Worm (Caenorhabditis elegans): ENCODE measurements around the gene hsp-12.2.

hsp-12.2 gene

ce11 chrIII:8137777-8138176 is at the start of gene hsp-12.2:
TSS of gene hsp-12.2 (plus strand) at chrIII:8138077.
- TF ChIP-seq ceh-16 (tag; optimal IDR thresholded peaks at IDR 0.05), result no peak
- no peak for TF ChIP-seq egl-27 (tag; optimal IDR thresholded peaks at IDR 0.05)
- TF ChIP-seq nhr-6 (tag; optimal IDR thresholded peaks at IDR 0.05), result no peak

- TF ChIP-seq ztf-1 (GFP tag; conservative IDR thresholded peaks at IDR 0.05) (no peak), mdl-1 (tag; optimal IDR thresholded peaks at IDR 0.05) (no peak), elt-1 (tag; optimal IDR thresholded peaks at IDR 0.05) (no peak), Y55F3AM.14 (GFP tag; optimal IDR thresholded peaks at IDR 0.05) (no peak), elt-3 (tag; optimal IDR thresholded peaks at IDR 0.05) (no peak), ama-1 (optimal IDR thresholded peaks at IDR 0.05) (no peak), nhr-23 (tag; optimal IDR thresholded peaks at IDR 0.05) (no peak), zag-1 (tag; optimal IDR thresholded peaks at IDR 0.05) (no peak), nhr-12 (tag; optimal IDR thresholded peaks at IDR 0.05) (no peak), ztf-4 (tag; optimal IDR thresholded peaks at IDR 0.05) (no peak)
Observed at ce11 chrIII:8088235-8088634, 49.6 kb upstream of the hsp-12.2 start, which contains the start of gene vms-1. TSS of gene vms-1 (plus strand) at chrIII:8088535.

DNA sequence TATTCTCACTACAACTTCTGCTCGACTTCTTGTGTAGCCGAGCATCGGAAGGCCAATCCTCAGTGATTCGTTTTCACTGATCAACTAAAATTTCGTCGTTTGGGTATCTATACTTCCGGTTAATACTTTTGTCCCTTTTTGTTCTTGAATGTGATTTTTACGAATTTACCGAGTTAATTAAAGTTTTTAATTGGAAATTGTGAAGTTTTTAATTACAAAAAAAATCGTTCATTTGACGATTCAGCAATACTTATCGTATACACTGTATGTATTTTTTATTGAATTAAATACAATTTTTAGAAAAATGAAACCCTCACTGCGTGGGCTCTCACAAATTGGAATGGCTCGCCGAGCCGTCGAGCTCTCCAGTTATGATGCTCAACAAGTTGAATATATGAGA is 46.5 kb upstream of the hsp-12.2 start, which contains the start of gene idi-1:
TSS of gene idi-1 (plus strand) at position 301 of the 400 bp plus-strand sequence.
- TF ChIP-seq F13H6.1 (tag; optimal IDR thresholded peaks at IDR 0.05), result no peak
- TF ChIP-seq gmeb-1 (tag; optimal IDR thresholded peaks at IDR 0.05), result no peak
- TF ChIP-seq fos-1 (tag; optimal IDR thresholded peaks at IDR 0.05), result no peak
- TF ChIP-seq R02D3.7 (tag; optimal IDR thresholded peaks at IDR 0.05), result no peak
- no peak for TF ChIP-seq lin-11 (tag; optimal IDR thresholded peaks at IDR 0.05)
- TF ChIP-seq nhr-25 (tag; optimal IDR thresholded peaks at IDR 0.05), result no peak
- TF ChIP-seq blmp-1 (tag; optimal IDR thresholded peaks at IDR 0.05; ENCODE audit: insufficient read depth), result no peak
- no peak for TF ChIP-seq lin-13 (GFP tag; optimal IDR thresholded peaks at IDR 0.05)
- TF ChIP-seq sma-3 (GFP tag; optimal IDR thresholded peaks at IDR 0.05), result no peak
- TF ChIP-seq nhr-23 (tag; optimal IDR thresholded peaks at IDR 0.05), result no peak
- no peak for TF ChIP-seq ceh-16 (tag; optimal IDR thresholded peaks at IDR 0.05)
- no peak for TF ChIP-seq nhr-6 (tag; optimal IDR thresholded peaks at IDR 0.05)
- TF ChIP-seq unc-39 (tag; optimal IDR thresholded peaks at IDR 0.05), result no peak
- TF ChIP-seq unc-62 (GFP tag; optimal IDR thresholded peaks at IDR 0.05), result no peak

- TF ChIP-seq nhr-25 (tag; optimal IDR thresholded peaks at IDR 0.05) (peak; percentile 46), mab-5 (tag; optimal IDR thresholded peaks at IDR 0.05) (peak; percentile 65), aly-2 (tag; optimal IDR thresholded peaks at IDR 0.05) (no peak), unc-39 (tag; optimal IDR thresholded peaks at IDR 0.05) (no peak), nhr-21 (tag; optimal IDR thresholded peaks at IDR 0.05) (no peak), zag-1 (tag; optimal IDR thresholded peaks at IDR 0.05) (peak; percentile 31), skn-1 (tag; optimal IDR thresholded peaks at IDR 0.05) (peak; percentile 28), ama-1 (optimal IDR thresholded peaks at IDR 0.05) (no peak), nhr-10 (tag; optimal IDR thresholded peaks at IDR 0.05) (no peak), F13H6.1 (tag; optimal IDR thresholded peaks at IDR 0.05) (no peak), ztf-1 (GFP tag; conservative IDR thresholded peaks at IDR 0.05) (no peak), unc-55 (GFP tag; optimal IDR thresholded peaks at IDR 0.05) (peak; percentile 83), nhr-11 (tag; optimal IDR thresholded peaks at IDR 0.05) (no peak), gmeb-1 (tag; optimal IDR thresholded peaks at IDR 0.05) (peak; percentile 45), sma-3 (GFP tag; optimal IDR thresholded peaks at IDR 0.05) (no peak), nhr-77 (tag; optimal IDR thresholded peaks at IDR 0.05) (no peak), unc-62 (GFP tag; optimal IDR thresholded peaks at IDR 0.05) (no peak), R02D3.7 (tag; optimal IDR thresholded peaks at IDR 0.05) (no peak), sma-9 (GFP tag; optimal IDR thresholded peaks at IDR 0.05) (no peak), sma-9 (tag; optimal IDR thresholded peaks at IDR 0.05) (no peak), nhr-12 (tag; optimal IDR thresholded peaks at IDR 0.05) (no peak), nhr-129 (tag; optimal IDR thresholded peaks at IDR 0.05) (peak; percentile 76), blmp-1 (tag; optimal IDR thresholded peaks at IDR 0.05; ENCODE audit: insufficient read depth) (no peak), nhr-6 (tag; optimal IDR thresholded peaks at IDR 0.05) (peak; percentile 22), lin-13 (GFP tag; optimal IDR thresholded peaks at IDR 0.05) (peak; percentile 28), lin-11 (tag; optimal IDR thresholded peaks at IDR 0.05) (no peak), peb-1 (tag; optimal IDR thresholded peaks at IDR 0.05) (no peak), ztf-11 (tag; optimal IDR thresholded peaks at IDR 0.05) (no peak), crh-2 (tag; optimal IDR thresholded peaks at IDR 0.05) (peak; percentile 74), nhr-237 (tag; optimal IDR thresholded peaks at IDR 0.05) (no peak), nhr-23 (tag; optimal IDR thresholded peaks at IDR 0.05) (no peak), lsy-2 (tag; optimal IDR thresholded peaks at IDR 0.05) (peak; percentile 63 to 85), alr-1 (tag; optimal IDR thresholded peaks at IDR 0.05) (no peak), C34F6.9 (tag; optimal IDR thresholded peaks at IDR 0.05) (peak; percentile 95), ceh-82 (tag; optimal IDR thresholded peaks at IDR 0.05) (no peak), lin-39 (tag; optimal IDR thresholded peaks at IDR 0.05) (no peak), dmd-4 (tag; optimal IDR thresholded peaks at IDR 0.05) (no peak), Y55F3AM.14 (GFP tag; optimal IDR thresholded peaks at IDR 0.05) (no peak), ZK546.5 (tag; optimal IDR thresholded peaks at IDR 0.05) (no peak)
Observed at ce11 chrIII:8093079-8093623, 44.7 kb upstream of the hsp-12.2 start, which contains the start of gene K06H7.2. TSS of gene K06H7.2 (plus strand) at chrIII:8093573.

Data from whole organism, L2 larva.